Fruit fly (Drosophila melanogaster) whole organism, pupa: ENCODE data around the gene Lcp65Aa.

Experiments used
- CG10348 ChIP-seq: fragments of 200-800 bp; sonication (Bioruptor generic); IDR thresholded peaks from 2 replicates; pipeline ENCODE4 v1.3.6; 2022; ENCODE audit warnings: missing biosample characterization, missing genetic modification characterization
- CG12605 ChIP-seq: fragments of 200-800 bp; sonication (Bioruptor generic); IDR thresholded peaks from 2 replicates; pipeline ENCODE4 v1.3.6; 2022; ENCODE audit warnings: missing biosample characterization, missing genetic modification characterization
- CG13204 ChIP-seq: fragments of 200-800 bp; sonication (Bioruptor generic); optimal IDR thresholded peaks from 2 replicates; lab custom pipeline; 2018; ENCODE audit warnings: missing biosample characterization, mild to moderate bottlenecking, missing genetic modification characterization, moderate library complexity
- CG14655 ChIP-seq: fragments of 200-800 bp; sonication (Bioruptor generic); optimal IDR thresholded peaks from 3 replicates; lab custom pipeline; 2017; ENCODE audit warnings: mild to moderate bottlenecking, missing biosample characterization, missing genetic modification reagents, missing genetic modification characterization
- CG15710 ChIP-seq: fragments of 200-800 bp; sonication (Bioruptor generic); optimal IDR thresholded peaks from 2 replicates; lab custom pipeline; 2018; ENCODE audit warnings: missing biosample characterization, mild to moderate bottlenecking, missing genetic modification characterization, moderate library complexity
- CG17806 ChIP-seq: fragments of 200-800 bp; sonication (Bioruptor generic); optimal IDR thresholded peaks from 2 replicates; lab custom pipeline; 2018; ENCODE audit warnings: missing biosample characterization, mild to moderate bottlenecking, missing genetic modification characterization, moderate library complexity
- CG32121 ChIP-seq: fragments of 200-800 bp; sonication (Bioruptor generic); IDR thresholded peaks from 2 replicates; pipeline ENCODE4 v1.3.6; 2022; ENCODE audit warnings: missing biosample characterization, missing genetic modification characterization
- CG34367 ChIP-seq: fragments of 200-800 bp; sonication (Bioruptor generic); optimal IDR thresholded peaks from 2 replicates; lab custom pipeline; 2018; ENCODE audit warnings: missing biosample characterization, mild to moderate bottlenecking, missing genetic modification characterization
- CG4496 ChIP-seq: fragments of 200-800 bp; sonication (Bioruptor generic); IDR thresholded peaks from 3 replicates; pipeline ENCODE4 v1.3.6; 2022; ENCODE audit warnings: missing biosample characterization, missing genetic modification characterization
- CG8159 ChIP-seq: fragments of 200-800 bp; sonication (Bioruptor generic); optimal IDR thresholded peaks from 3 replicates; lab custom pipeline; 2018; ENCODE audit warnings: missing biosample characterization, mild to moderate bottlenecking, missing genetic modification characterization, moderate library complexity
- CG8301 ChIP-seq: fragments of 200-800 bp; sonication (Bioruptor generic); optimal IDR thresholded peaks from 2 replicates; lab custom pipeline; 2018; ENCODE audit warnings: missing biosample characterization, mild to moderate bottlenecking, missing genetic modification characterization
- CG9948 ChIP-seq: fragments of 200-800 bp; sonication (Bioruptor generic); optimal IDR thresholded peaks from 2 replicates; lab custom pipeline; 2018; ENCODE audit warnings: missing biosample characterization, mild to moderate bottlenecking, missing genetic modification characterization, moderate library complexity
- D1 ChIP-seq: fragments of 200-800 bp; sonication (Bioruptor generic); optimal IDR thresholded peaks from 2 replicates; lab custom pipeline; 2018; ENCODE audit warnings: missing biosample characterization, mild to moderate bottlenecking, missing genetic modification characterization, moderate library complexity
- EcR ChIP-seq: fragments of 200-800 bp; sonication (Bioruptor generic); optimal IDR thresholded peaks from 3 replicates; lab custom pipeline; 2019; ENCODE audit warnings: missing biosample characterization, missing genetic modification characterization, mild to moderate bottlenecking, moderate library complexity, missing genetic modification reagents
- Ets98B ChIP-seq: fragments of 200-800 bp; sonication (Bioruptor generic); IDR thresholded peaks from 2 replicates; pipeline ENCODE4 v1.3.6; 2022; ENCODE audit warnings: missing biosample characterization, missing genetic modification characterization
- Pif1A ChIP-seq: fragments of 200-800 bp; sonication (Bioruptor generic); optimal IDR thresholded peaks from 3 replicates; lab custom pipeline; 2016; ENCODE audit warnings: missing biosample characterization, missing genetic modification characterization
- Pif1B ChIP-seq: fragments of 200-800 bp; sonication (Bioruptor generic); optimal IDR thresholded peaks from 3 replicates; lab custom pipeline; 2016; ENCODE audit warnings: missing biosample characterization, missing genetic modification characterization
- Snoo ChIP-seq: fragments of 200-800 bp; sonication (Bioruptor generic); optimal IDR thresholded peaks from 3 replicates; lab custom pipeline; 2017; ENCODE audit warnings: missing biosample characterization, mild to moderate bottlenecking, missing genetic modification characterization, inconsistent platforms
- fd96Ca ChIP-seq: fragments of 200-800 bp; sonication (Bioruptor generic); IDR thresholded peaks from 3 replicates; pipeline ENCODE4 v1.3.6; 2022; ENCODE audit warnings: missing biosample characterization, missing genetic modification characterization
- gl ChIP-seq: fragments of 200-800 bp; sonication (Bioruptor generic); optimal IDR thresholded peaks from 2 replicates; lab custom pipeline; 2018; ENCODE audit warnings: missing biosample characterization, mild to moderate bottlenecking, missing genetic modification characterization
- rn ChIP-seq: fragments of 200-800 bp; sonication (Bioruptor generic); IDR thresholded peaks from 2 replicates; pipeline ENCODE4 v1.3.6; 2022; ENCODE audit warnings: missing biosample characterization, missing genetic modification characterization

Gene Lcp65Aa

dm6 chr3L:6192822-6193555 is 41.9 kb downstream of the Lcp65Aa start, which contains the start of the genes Sf3b6 and Tnpo:
Sf3b6 (minus strand) TSS chr3L:6193179.
Tnpo (plus strand) TSS chr3L:6193480.
- TF ChIP-seq CG10348 (0 out of 2 replicates have a peak, but pooled peaks have one; percentile 19), Ets98B (GFP tag; lab: Robert Waterston, UW) (no peak; the same call in none of the 2 replicates), CG8159 (tag; lab: Kevin White, UChicago) (no peak), CG15710 (tag; lab: Kevin White, UChicago) (peak; percentile 83), Pif1B (GFP tag; lab: Kevin White, UChicago) (no peak), rn (GFP tag; lab: Robert Waterston, UW) (peak; percentile 64), gl (no peak), EcR (GFP tag; lab: Kevin White, UChicago) (peak; percentile 81), Snoo (tag; lab: Kevin White, UChicago) (peak; percentile 76), CG34367 (tag; lab: Kevin White, UChicago) (peak; percentile 57), CG9948 (peak; percentile 73), CG12605 (GFP tag; lab: Robert Waterston, UW) (no peak), CG32121 (GFP tag; lab: Robert Waterston, UW) (peak; percentile 58; the same call in 1 of the 2 replicates), CG17806 (peak; percentile 52), CG4496 (GFP tag; lab: Robert Waterston, UW) (peak; percentile 60; the same call in 2 of the 3 replicates), fd96Ca (peak; percentile 54; the same call in 2 of the 3 replicates), CG8301 (tag; lab: Kevin White, UChicago) (no peak), CG14655 (no peak), CG13204 (GFP tag; lab: Kevin White, UChicago) (no peak), Pif1A (no peak), D1 (tag; lab: Kevin White, UChicago) (no peak)

- TF ChIP-seq fd96Ca (no peak), CG4496 (GFP tag; lab: Robert Waterston, UW) (0 out of 3 replicates have a peak, but pooled peaks have one; percentile 4), EcR (GFP tag; lab: Kevin White, UChicago) (peak; percentile 96)
- TF ChIP-seq, all 21 proteins: peak for 2
Measured at dm6 chr3L:6193556-6194114, 42.5 kb downstream of the Lcp65Aa start.

dm6 chr3L:6200173-6200572 is 49.1 kb downstream of the Lcp65Aa start, which contains the start of gene CG8219:
CG8219 (plus strand) TSS chr3L:6200473.
- no peak for TF ChIP-seq Snoo (tag; lab: Kevin White, UChicago)
